Fruit fly (Drosophila melanogaster) whole organism, embryonic: Measurements from ENCODE around the gene TwdlR.

Experiments used
- Awh ChIP-seq: fragments of 200-800 bp; sonication (Bioruptor generic); IDR thresholded peaks from 2 replicates; pipeline ENCODE4, ENCODE4 v1.3.6; 2022; ENCODE audit warnings: missing biosample characterization, missing genetic modification characterization
- C15 ChIP-seq: fragments of 200-800 bp; sonication (Bioruptor generic); IDR thresholded peaks from 3 replicates; pipeline ENCODE4 v1.3.6; 2022; ENCODE audit warnings: missing biosample characterization, missing genetic modification characterization
- CG10147 ChIP-seq: fragments of 200-800 bp; sonication (Bioruptor generic); optimal IDR thresholded peaks from 2 replicates; lab custom pipeline; 2019; ENCODE audit warnings: missing biosample characterization, mild to moderate bottlenecking, missing genetic modification characterization, moderate library complexity
- CG10543 ChIP-seq: fragments of 200-800 bp; sonication (Bioruptor generic); optimal IDR thresholded peaks from 3 replicates; lab custom pipeline; 2017; ENCODE audit warnings: missing biosample characterization, mild to moderate bottlenecking, missing genetic modification characterization, moderate library complexity
- CG11504 ChIP-seq: fragments of 200-800 bp; sonication (Bioruptor generic); optimal IDR thresholded peaks from 3 replicates; lab custom pipeline; 2019; ENCODE audit warnings: missing biosample characterization, mild to moderate bottlenecking, missing genetic modification characterization, moderate library complexity
- CG13296 ChIP-seq: fragments of 200-800 bp; sonication (Bioruptor generic); optimal IDR thresholded peaks from 3 replicates; lab custom pipeline; 2018; ENCODE audit warnings: missing biosample characterization, mild to moderate bottlenecking, missing genetic modification characterization
- CG13894 ChIP-seq: fragments of 200-800 bp; sonication (Bioruptor generic); optimal IDR thresholded peaks from 3 replicates; lab custom pipeline; 2018; ENCODE audit warnings: missing biosample characterization, mild to moderate bottlenecking, missing genetic modification characterization, moderate library complexity
- CG18599 ChIP-seq: fragments of 200-800 bp; sonication (Bioruptor generic); optimal IDR thresholded peaks from 3 replicates; lab custom pipeline; 2017; ENCODE audit warnings: missing biosample characterization, missing genetic modification characterization, mild to moderate bottlenecking, moderate library complexity, missing genetic modification reagents
- CG2120 ChIP-seq: fragments of 200-800 bp; sonication (Bioruptor generic); optimal IDR thresholded peaks from 3 replicates; lab custom pipeline; 2016; ENCODE audit warnings: missing biosample characterization, missing genetic modification characterization
- CG2678 ChIP-seq: fragments of 200-800 bp; sonication (Bioruptor generic); optimal IDR thresholded peaks from 3 replicates; lab custom pipeline; 2019; ENCODE audit warnings: missing biosample characterization, mild to moderate bottlenecking, missing genetic modification characterization, moderate library complexity
- CG3281 ChIP-seq: fragments of 200-800 bp; sonication (Bioruptor generic); optimal IDR thresholded peaks from 3 replicates; lab custom pipeline; 2017; ENCODE audit warnings: missing biosample characterization, mild to moderate bottlenecking, missing genetic modification characterization
- CG4360 ChIP-seq: fragments of 200-800 bp; sonication (Bioruptor generic); IDR thresholded peaks from 2 replicates; pipeline ENCODE4 v1.3.6; 2022; ENCODE audit warnings: missing biosample characterization, missing genetic modification characterization
- CG7556 ChIP-seq: fragments of 200-800 bp; sonication (Bioruptor generic); optimal IDR thresholded peaks from 2 replicates; lab custom pipeline; 2017; ENCODE audit warnings: missing biosample characterization, mild to moderate bottlenecking, missing genetic modification characterization
- CG7839 ChIP-seq: fragments of 200-800 bp; sonication (Bioruptor generic); optimal IDR thresholded peaks from 3 replicates; lab custom pipeline; 2018; ENCODE audit warnings: missing biosample characterization, mild to moderate bottlenecking, missing genetic modification characterization, moderate library complexity
- CG8924 ChIP-seq: fragments of 200-800 bp; optimal IDR thresholded peaks from 3 replicates; lab custom pipeline; 2019; ENCODE audit warnings: missing biosample characterization, mild to moderate bottlenecking, missing genetic modification characterization, moderate library complexity
- Dbx ChIP-seq: fragments of 200-800 bp; sonication (Bioruptor generic); IDR thresholded peaks from 3 replicates; pipeline ENCODE4 v1.3.6; 2022; ENCODE audit warnings: missing biosample characterization, missing genetic modification characterization
- Fer1 ChIP-seq: fragments of 200-800 bp; sonication (Bioruptor generic); optimal IDR thresholded peaks from 2 replicates; lab custom pipeline; 2017; ENCODE audit warnings: missing biosample characterization, mild to moderate bottlenecking, missing genetic modification characterization
- HHEX ChIP-seq: fragments of 200-800 bp; sonication (Bioruptor generic); optimal IDR thresholded peaks from 3 replicates; lab custom pipeline; 2017; ENCODE audit warnings: missing biosample characterization, mild to moderate bottlenecking, missing genetic modification characterization, missing genetic modification reagents
- Hand ChIP-seq: fragments of 200-800 bp; sonication (Bioruptor generic); optimal IDR thresholded peaks from 2 replicates; lab custom pipeline; 2017; ENCODE audit warnings: mild to moderate bottlenecking, missing biosample characterization, missing genetic modification reagents, missing genetic modification characterization
- Hsf ChIP-seq: fragments of 200-800 bp; sonication (Bioruptor generic); optimal IDR thresholded peaks from 3 replicates; lab custom pipeline; 2016; ENCODE audit warnings: missing biosample characterization, missing genetic modification characterization
- Med ChIP-seq: fragments of 200-800 bp; sonication (Bioruptor generic); peaks from one replicate; lab custom pipeline; 2016; ENCODE audit warnings: missing biosample characterization, missing genetic modification characterization, mild to moderate bottlenecking, inconsistent platforms, moderate library complexity
- Meics ChIP-seq: fragments of 200-800 bp; sonication (Bioruptor generic); optimal IDR thresholded peaks from 2 replicates; lab custom pipeline; 2017; ENCODE audit warnings: missing biosample characterization, mild to moderate bottlenecking, missing genetic modification characterization
- Oli ChIP-seq: fragments of 200-800 bp; sonication (Bioruptor generic); optimal IDR thresholded peaks from 2 replicates; lab custom pipeline; 2018; ENCODE audit warnings: missing biosample characterization, mild to moderate bottlenecking, missing genetic modification characterization, moderate library complexity
- Ptx1 ChIP-seq: fragments of 200-800 bp; sonication (Bioruptor generic); IDR thresholded peaks from 2 replicates; pipeline ENCODE4 v1.3.6; 2022; ENCODE audit warnings: missing biosample characterization, missing genetic modification characterization
- Sox100B ChIP-seq: fragments of 200-800 bp; sonication (Bioruptor generic); optimal IDR thresholded peaks from 3 replicates; lab custom pipeline; 2018; ENCODE audit warnings: missing biosample characterization, mild to moderate bottlenecking, missing genetic modification characterization
- abd-A ChIP-seq: fragments of 200-800 bp; sonication (Bioruptor generic); optimal IDR thresholded peaks from 3 replicates; lab custom pipeline; 2019; ENCODE audit warnings: missing biosample characterization, mild to moderate bottlenecking, missing genetic modification characterization, moderate library complexity
- ac ChIP-seq: fragments of 200-800 bp; sonication (Bioruptor generic); optimal IDR thresholded peaks from 3 replicates; lab custom pipeline; 2017; ENCODE audit warnings: missing biosample characterization, mild to moderate bottlenecking, missing genetic modification characterization
- aop ChIP-seq: fragments of 200-800 bp; sonication (Bioruptor generic); IDR thresholded peaks from 2 replicates; pipeline ENCODE4 v1.3.6; 2022; ENCODE audit warnings: missing biosample characterization, missing genetic modification characterization
- cwo ChIP-seq: fragments of 200-800 bp; sonication (Bioruptor generic); optimal IDR thresholded peaks from 3 replicates; lab custom pipeline; 2017; ENCODE audit warnings: missing biosample characterization, missing genetic modification characterization, mild to moderate bottlenecking, moderate library complexity, missing genetic modification reagents
- dmrt99B ChIP-seq: fragments of 200-800 bp; sonication (Bioruptor generic); optimal IDR thresholded peaks from 2 replicates; lab custom pipeline; 2018; ENCODE audit warnings: missing biosample characterization, mild to moderate bottlenecking, missing genetic modification characterization, moderate library complexity
- gem ChIP-seq: fragments of 200-800 bp; sonication (Bioruptor generic); optimal IDR thresholded peaks from 2 replicates; lab custom pipeline; 2019; ENCODE audit warnings: missing biosample characterization, mild to moderate bottlenecking, missing genetic modification characterization, moderate library complexity
- grau ChIP-seq: fragments of 200-800 bp; optimal IDR thresholded peaks from 3 replicates; lab custom pipeline; 2019; ENCODE audit warnings: missing biosample characterization, mild to moderate bottlenecking, missing genetic modification characterization, moderate library complexity
- gro ChIP-seq: fragments of 200-800 bp; sonication (Bioruptor generic); optimal IDR thresholded peaks from 2 replicates; lab custom pipeline; 2016; ENCODE audit warnings: missing biosample characterization, missing genetic modification characterization
- kay ChIP-seq: fragments of 200-800 bp; sonication (Bioruptor generic); optimal IDR thresholded peaks from 2 replicates; lab custom pipeline; 2016; ENCODE audit warnings: missing biosample characterization, missing genetic modification characterization
- lab ChIP-seq: fragments of 200-800 bp; sonication (Bioruptor generic); optimal IDR thresholded peaks from 3 replicates; lab custom pipeline; 2017; ENCODE audit warnings: missing biosample characterization, missing genetic modification characterization, mild to moderate bottlenecking, moderate library complexity, missing genetic modification reagents
- mirr ChIP-seq: fragments of 200-800 bp; sonication (Bioruptor generic); optimal IDR thresholded peaks from 3 replicates; lab custom pipeline; 2018; ENCODE audit warnings: missing biosample characterization, mild to moderate bottlenecking, missing genetic modification characterization
- nmo ChIP-seq: fragments of 200-800 bp; sonication (Bioruptor generic); optimal IDR thresholded peaks from 2 replicates; lab custom pipeline; 2018; ENCODE audit warnings: missing biosample characterization, mild to moderate bottlenecking, missing genetic modification characterization, moderate library complexity
- nom ChIP-seq: fragments of 200-800 bp; sonication (Bioruptor generic); optimal IDR thresholded peaks from 2 replicates; lab custom pipeline; 2017; ENCODE audit warnings: missing biosample characterization, missing genetic modification characterization, mild to moderate bottlenecking, moderate library complexity, missing genetic modification reagents
- row ChIP-seq: fragments of 200-800 bp; sonication (Bioruptor generic); IDR thresholded peaks from 3 replicates; pipeline ENCODE4 v1.3.6; 2022; ENCODE audit warnings: missing biosample characterization, missing genetic modification characterization
- scrt ChIP-seq: fragments of 200-800 bp; sonication (Bioruptor generic); optimal IDR thresholded peaks from 2 replicates; lab custom pipeline; 2018; ENCODE audit warnings: missing biosample characterization, mild to moderate bottlenecking, missing genetic modification characterization, moderate library complexity
- sd ChIP-seq: fragments of 200-800 bp; sonication (Bioruptor generic); optimal IDR thresholded peaks from 3 replicates; lab custom pipeline; 2018; ENCODE audit warnings: missing biosample characterization, mild to moderate bottlenecking, missing genetic modification characterization, moderate library complexity
- tx ChIP-seq: fragments of 200-800 bp; sonication (Bioruptor generic); optimal IDR thresholded peaks from 2 replicates; lab custom pipeline; 2016; ENCODE audit warnings: missing biosample characterization, missing genetic modification characterization

TwdlR gene

dm6 chr3R:26655416-26655945 is 20.8 kb downstream of the TwdlR start (continued):
- TF ChIP-seq sd (tag; lab: Kevin White, UChicago), result peak; percentile 96
- peak; percentile 74 for TF ChIP-seq grau (tag; lab: Kevin White, UChicago)

dm6 chr3R:26656140-26656539 is 21.5 kb downstream of the TwdlR start, which contains the start of gene Tb:
TSS of gene Tb (plus strand) at chr3R:26656440.
- TF ChIP-seq C15 (GFP tag; lab: Robert Waterston, UW) (no peak), Awh (GFP tag; lab: Robert Waterston, UW) (peak; percentile 64)

dm6 chr3R:26670277-26670676 is 35.6 kb downstream of the TwdlR start:
- TF ChIP-seq CG4360 (GFP tag; lab: Robert Waterston, UW) (no peak), abd-A (tag; lab: Kevin White, UChicago) (peak; percentile 57), CG13894 (tag; lab: Kevin White, UChicago) (peak; percentile 80)
- TF ChIP-seq, all 482 proteins: peak for 2

- peak; percentile 40 for TF ChIP-seq cwo
- TF ChIP-seq mirr, result peak; percentile 37
- no peak for TF ChIP-seq ac (GFP tag; lab: Kevin White, UChicago)
- peak; percentile 80 for TF ChIP-seq Med (GFP tag; lab: Kevin White, UChicago)
- peak; percentile 66 for TF ChIP-seq CG2678 (tag; lab: Kevin White, UChicago)
- peak; percentile 12 for TF ChIP-seq HHEX (GFP tag; lab: Kevin White, UChicago)
- no peak for TF ChIP-seq Hsf
- no peak for TF ChIP-seq Oli
- TF ChIP-seq Fer1 (GFP tag; lab: Kevin White, UChicago), result peak; percentile 63
- TF ChIP-seq row (GFP tag; lab: Robert Waterston, UW), result 0 out of 3 replicates have a peak, but pooled peaks have one; percentile 30
- peak; percentile 60 for TF ChIP-seq lab (GFP tag; lab: Kevin White, UChicago)
- TF ChIP-seq CG7556 (GFP tag; lab: Kevin White, UChicago), result peak; percentile 55
- peak; percentile 24 for TF ChIP-seq scrt (GFP tag; lab: Kevin White, UChicago)
- TF ChIP-seq CG8924 (tag; lab: Kevin White, UChicago), result no peak
- peak; percentile 18 for TF ChIP-seq CG13296 (GFP tag; lab: Kevin White, UChicago)
- TF ChIP-seq gro (GFP tag; lab: Kevin White, UChicago), result peak; percentile 3
- TF ChIP-seq CG10543 (GFP tag; lab: Kevin White, UChicago), result peak; percentile 14
- TF ChIP-seq Sox100B (GFP tag; lab: Kevin White, UChicago), result peak; percentile 13
- TF ChIP-seq tx (GFP tag; lab: Kevin White, UChicago), result no peak
- peak; percentile 29 for TF ChIP-seq CG2120 (GFP tag; lab: Kevin White, UChicago)
- peak; percentile 63 for TF ChIP-seq abd-A (tag; lab: Kevin White, UChicago)
- TF ChIP-seq CG10147 (GFP tag; lab: Kevin White, UChicago), result peak; percentile 27
- peak; percentile 53 for TF ChIP-seq CG3281 (GFP tag; lab: Kevin White, UChicago)
- TF ChIP-seq CG18599 (GFP tag; lab: Kevin White, UChicago), result peak; percentile 73
- TF ChIP-seq nom, result no peak
- TF ChIP-seq nmo (GFP tag; lab: Kevin White, UChicago), result peak; percentile 16
- peak; percentile 59 for TF ChIP-seq Meics (GFP tag; lab: Kevin White, UChicago)
- peak; percentile 39 for TF ChIP-seq CG7839
- no peak for TF ChIP-seq aop (GFP tag; lab: Robert Waterston, UW)
- TF ChIP-seq Hand (GFP tag; lab: Kevin White, UChicago), result peak; percentile 27
- peak; percentile 33 for TF ChIP-seq grau (tag; lab: Kevin White, UChicago)
- TF ChIP-seq dmrt99B (tag; lab: Kevin White, UChicago), result peak; percentile 37
- TF ChIP-seq Ptx1, result peak; percentile 13; the same call in 1 of the 2 replicates
- TF ChIP-seq CG11504 (tag; lab: Kevin White, UChicago), result peak; percentile 48
- peak; percentile 41 for TF ChIP-seq gem (tag; lab: Kevin White, UChicago)
- 0 out of 3 replicates have a peak, but pooled peaks have one; percentile 30 for TF ChIP-seq Dbx (GFP tag; lab: Robert Waterston, UW)
- no peak for TF ChIP-seq kay (GFP tag; lab: Kevin White, UChicago)
Measured at dm6 chr3R:26671525-26672132, 36.9 kb downstream of the TwdlR start.
